Fruit fly (Drosophila melanogaster) whole organism, embryonic: ENCODE measurements around the gene IntS10.

Experiments used
- Asciz ChIP-seq: fragments of 200-800 bp; sonication (Bioruptor generic); optimal IDR thresholded peaks from 2 replicates; lab custom pipeline; 2017; ENCODE audit warnings: missing biosample characterization, mild to moderate bottlenecking, missing genetic modification characterization, missing genetic modification reagents
- BEAF-32 ChIP-seq: fragments of 200-800 bp; sonication (Bioruptor generic); optimal IDR thresholded peaks from 3 replicates; lab custom pipeline; 2017; ENCODE audit warnings: missing biosample characterization, missing genetic modification characterization, mild to moderate bottlenecking, moderate library complexity, missing genetic modification reagents
- CG11456 ChIP-seq: fragments of 200-800 bp; sonication (Bioruptor generic); IDR thresholded peaks from 3 replicates; pipeline ENCODE4 v1.3.6; 2022; ENCODE audit warnings: missing biosample characterization, missing genetic modification characterization
- CG12391 ChIP-seq: fragments of 200-800 bp; sonication (Bioruptor generic); optimal IDR thresholded peaks from 3 replicates; lab custom pipeline; 2018; ENCODE audit warnings: missing biosample characterization, mild to moderate bottlenecking, missing genetic modification characterization, moderate library complexity
- CG13296 ChIP-seq: fragments of 200-800 bp; sonication (Bioruptor generic); optimal IDR thresholded peaks from 3 replicates; lab custom pipeline; 2018; ENCODE audit warnings: missing biosample characterization, mild to moderate bottlenecking, missing genetic modification characterization
- CG14050 ChIP-seq: fragments of 200-800 bp; sonication (Bioruptor generic); IDR thresholded peaks from 3 replicates; pipeline ENCODE4 v1.3.6; 2022; ENCODE audit warnings: missing biosample characterization, missing genetic modification characterization
- CG15269 ChIP-seq: fragments of 200-800 bp; sonication (Bioruptor generic); optimal IDR thresholded peaks from 2 replicates; lab custom pipeline; 2018; ENCODE audit warnings: missing biosample characterization, mild to moderate bottlenecking, missing genetic modification characterization, moderate library complexity
- CG15479 ChIP-seq: fragments of 200-800 bp; sonication (Bioruptor generic); optimal IDR thresholded peaks from 3 replicates; lab custom pipeline; 2019; ENCODE audit warnings: missing biosample characterization, mild to moderate bottlenecking, missing genetic modification characterization, moderate library complexity
- CG1792 ChIP-seq: fragments of 200-800 bp; sonication (Bioruptor generic); optimal IDR thresholded peaks from 2 replicates; lab custom pipeline; 2016; ENCODE audit warnings: missing biosample characterization, missing genetic modification characterization
- CG1832 ChIP-seq: fragments of 200-800 bp; sonication (Bioruptor generic); optimal IDR thresholded peaks from 2 replicates; lab custom pipeline; 2017; ENCODE audit warnings: missing biosample characterization, mild to moderate bottlenecking, missing genetic modification characterization, inconsistent platforms
- CG2202 ChIP-seq: fragments of 200-800 bp; sonication (Bioruptor generic); optimal IDR thresholded peaks from 2 replicates; lab custom pipeline; 2018; ENCODE audit warnings: missing biosample characterization, mild to moderate bottlenecking, missing genetic modification characterization
- CG3281 ChIP-seq: fragments of 200-800 bp; sonication (Bioruptor generic); optimal IDR thresholded peaks from 3 replicates; lab custom pipeline; 2017; ENCODE audit warnings: missing biosample characterization, mild to moderate bottlenecking, missing genetic modification characterization
- CG3847 ChIP-seq: fragments of 200-800 bp; sonication (Bioruptor generic); IDR thresholded peaks from 2 replicates; pipeline ENCODE4 v1.3.6; 2022; ENCODE audit warnings: missing biosample characterization, missing genetic modification characterization
- CG4282 ChIP-seq: fragments of 200-800 bp; sonication (Bioruptor generic); optimal IDR thresholded peaks from 2 replicates; lab custom pipeline; 2016; ENCODE audit warnings: missing biosample characterization, missing genetic modification characterization
- CG5953 ChIP-seq: fragments of 200-800 bp; sonication (Bioruptor generic); IDR thresholded peaks from 2 replicates; pipeline ENCODE4 v1.3.6; 2022; ENCODE audit warnings: missing biosample characterization, missing genetic modification characterization
- CG7271 ChIP-seq: fragments of 200-800 bp; sonication (Bioruptor generic); optimal IDR thresholded peaks from 2 replicates; lab custom pipeline; 2018; ENCODE audit warnings: missing biosample characterization, mild to moderate bottlenecking, missing genetic modification characterization, moderate library complexity
- CG7745 ChIP-seq: fragments of 200-800 bp; sonication (Bioruptor generic); optimal IDR thresholded peaks from 2 replicates; lab custom pipeline; 2018; ENCODE audit warnings: missing biosample characterization, mild to moderate bottlenecking, missing genetic modification characterization, moderate library complexity
- CG7963 ChIP-seq: fragments of 200-800 bp; sonication (Bioruptor generic); IDR thresholded peaks from 3 replicates; pipeline ENCODE4 v1.3.6; 2022; ENCODE audit warnings: missing biosample characterization, missing genetic modification characterization; ENCODE audit not compliant: partially characterized antibody
- CG7987 ChIP-seq: fragments of 200-800 bp; sonication (Bioruptor generic); optimal IDR thresholded peaks from 2 replicates; lab custom pipeline; 2018; ENCODE audit warnings: missing biosample characterization, mild to moderate bottlenecking, missing genetic modification characterization, moderate library complexity
- CG9876 ChIP-seq: fragments of 200-800 bp; sonication (Bioruptor generic); optimal IDR thresholded peaks from 2 replicates; lab custom pipeline; 2016; ENCODE audit warnings: missing biosample characterization, missing genetic modification characterization
- Drgx ChIP-seq: fragments of 200-800 bp; sonication (Bioruptor generic); IDR thresholded peaks from 2 replicates; pipeline ENCODE4 v1.3.6; 2022; ENCODE audit warnings: missing biosample characterization, missing genetic modification characterization
- Eip74EF ChIP-seq, 2 experiments: fragments of 200-800 bp in 1 of 2; fragments of >200 bp in 1 of 2; sonication (Bioruptor generic) in 1 of 2; optimal IDR thresholded peaks; 2 replicates each; lab custom pipeline; 2017 to 2019; ENCODE audit warnings: missing biosample characterization in 2 of 2, missing genetic modification characterization in 2 of 2, mild to moderate bottlenecking in 1 of 2, moderate library complexity in 1 of 2
- Fer2 ChIP-seq: fragments of 200-800 bp; sonication (Bioruptor generic); optimal IDR thresholded peaks from 2 replicates; lab custom pipeline; 2018; ENCODE audit warnings: missing biosample characterization, mild to moderate bottlenecking, missing genetic modification characterization, moderate library complexity
- Hey ChIP-seq: fragments of 200-800 bp; sonication (Bioruptor generic); optimal IDR thresholded peaks from 3 replicates; lab custom pipeline; 2018; ENCODE audit warnings: missing biosample characterization, mild to moderate bottlenecking, missing genetic modification characterization
- Hr51 ChIP-seq, 2 experiments: fragments of 200-800 bp; sonication (Bioruptor generic); optimal IDR thresholded peaks; 2 replicates in 1 of 2; 3 replicates in 1 of 2; lab custom pipeline; 2016 to 2018; ENCODE audit warnings: missing biosample characterization in 2 of 2, missing genetic modification characterization in 2 of 2, mild to moderate bottlenecking in 1 of 2, moderate library complexity in 1 of 2
- Hr78 ChIP-seq, 2 experiments: fragments of 200-800 bp in 1 of 2; fragments of >200 bp in 1 of 2; sonication (Bioruptor generic) in 1 of 2; optimal IDR thresholded peaks; 2 replicates each; lab custom pipeline; 2017 to 2019; ENCODE audit warnings: missing biosample characterization in 2 of 2, missing genetic modification characterization in 2 of 2, mild to moderate bottlenecking in 1 of 2, moderate library complexity in 1 of 2
- Med ChIP-seq: fragments of 200-800 bp; sonication (Bioruptor generic); peaks from one replicate; lab custom pipeline; 2016; ENCODE audit warnings: missing biosample characterization, missing genetic modification characterization, mild to moderate bottlenecking, inconsistent platforms, moderate library complexity
- NK7.1 ChIP-seq: fragments of 200-800 bp; sonication (Bioruptor generic); optimal IDR thresholded peaks from 3 replicates; lab custom pipeline; 2016; ENCODE audit warnings: missing biosample characterization, missing genetic modification characterization
- Neu2 ChIP-seq: fragments of 200-800 bp; sonication (Bioruptor generic); optimal IDR thresholded peaks from 3 replicates; lab custom pipeline; 2016; ENCODE audit warnings: missing biosample characterization, missing genetic modification characterization, borderline replicate concordance
- Ptx1 ChIP-seq: fragments of 200-800 bp; sonication (Bioruptor generic); IDR thresholded peaks from 2 replicates; pipeline ENCODE4 v1.3.6; 2022; ENCODE audit warnings: missing biosample characterization, missing genetic modification characterization
- TFAM ChIP-seq: fragments of 200-800 bp; sonication (Bioruptor generic); optimal IDR thresholded peaks from 2 replicates; lab custom pipeline; 2017; ENCODE audit warnings: missing biosample characterization, missing genetic modification characterization, inconsistent platforms
- Tbp ChIP-seq: fragments of >200 bp; optimal IDR thresholded peaks from 2 replicates; lab custom pipeline; 2018; ENCODE audit warnings: missing biosample characterization, missing genetic modification characterization
- bab2 ChIP-seq: fragments of 200-800 bp; sonication (Bioruptor generic); optimal IDR thresholded peaks from 2 replicates; lab custom pipeline; 2016; ENCODE audit warnings: missing biosample characterization, missing genetic modification characterization
- emc ChIP-seq: fragments of 200-800 bp; sonication (Bioruptor generic); optimal IDR thresholded peaks from 2 replicates; lab custom pipeline; 2016; ENCODE audit warnings: missing biosample characterization, missing genetic modification characterization
- fu2 ChIP-seq: fragments of 200-800 bp; sonication (Bioruptor generic); optimal IDR thresholded peaks from 2 replicates; lab custom pipeline; 2016; ENCODE audit warnings: missing biosample characterization, missing genetic modification characterization
- gfzf ChIP-seq: fragments of 200-800 bp; sonication (Bioruptor generic); optimal IDR thresholded peaks from 2 replicates; lab custom pipeline; 2016; ENCODE audit warnings: missing biosample characterization, mild to moderate bottlenecking, missing genetic modification characterization, moderate library complexity
- hbn ChIP-seq: fragments of 200-800 bp; sonication (Bioruptor generic); IDR thresholded peaks from 2 replicates; pipeline ENCODE4 v1.3.6; 2022; ENCODE audit warnings: missing biosample characterization, missing genetic modification characterization; ENCODE audit not compliant: partially characterized antibody
- insv ChIP-seq, 2 experiments: fragments of 200-800 bp; sonication (Bioruptor generic); optimal IDR thresholded peaks; 3 replicates each; lab custom pipeline; 2016 to 2018; ENCODE audit warnings: missing biosample characterization in 2 of 2, missing genetic modification characterization in 2 of 2
- nerfin-2 ChIP-seq: fragments of 200-800 bp; sonication (Bioruptor generic); IDR thresholded peaks from 2 replicates; pipeline ENCODE4 v1.3.6; 2022; ENCODE audit warnings: missing biosample characterization, missing genetic modification characterization; ENCODE audit not compliant: partially characterized antibody
- nmo ChIP-seq: fragments of 200-800 bp; sonication (Bioruptor generic); optimal IDR thresholded peaks from 2 replicates; lab custom pipeline; 2018; ENCODE audit warnings: missing biosample characterization, mild to moderate bottlenecking, missing genetic modification characterization, moderate library complexity
- onecut ChIP-seq: fragments of 200-800 bp; sonication (Bioruptor generic); IDR thresholded peaks from 2 replicates; pipeline ENCODE4 v1.3.6; 2022; ENCODE audit warnings: missing biosample characterization, missing genetic modification characterization
- otp ChIP-seq: fragments of 200-800 bp; sonication (Bioruptor generic); IDR thresholded peaks from 3 replicates; pipeline ENCODE4, ENCODE4 v1.3.6; 2022; ENCODE audit warnings: missing biosample characterization, missing genetic modification characterization
- p53 ChIP-seq: fragments of 200-800 bp; sonication (Bioruptor generic); optimal IDR thresholded peaks from 2 replicates; lab custom pipeline; 2016; ENCODE audit warnings: missing biosample characterization, missing genetic modification characterization
- pho ChIP-seq: fragments of 200-800 bp; sonication (Bioruptor generic); optimal IDR thresholded peaks from 2 replicates; lab custom pipeline; 2016; ENCODE audit warnings: missing biosample characterization, missing genetic modification characterization
- pzg ChIP-seq: fragments of 200-800 bp; sonication (Bioruptor generic); optimal IDR thresholded peaks from 3 replicates; lab custom pipeline; 2018; ENCODE audit warnings: missing biosample characterization, mild to moderate bottlenecking, missing genetic modification characterization, moderate library complexity
- so ChIP-seq: fragments of 200-800 bp; sonication (Bioruptor generic); IDR thresholded peaks from 3 replicates; pipeline ENCODE4 v1.3.6; 2022; ENCODE audit warnings: missing biosample characterization, missing genetic modification characterization
- stc ChIP-seq: fragments of 200-800 bp; sonication (Bioruptor generic); IDR thresholded peaks from 2 replicates; pipeline ENCODE4 v1.3.6; 2022; ENCODE audit warnings: missing biosample characterization, missing genetic modification characterization
- unpg ChIP-seq: fragments of 200-800 bp; sonication (Bioruptor generic); optimal IDR thresholded peaks from 3 replicates; lab custom pipeline; 2018; ENCODE audit warnings: missing biosample characterization, mild to moderate bottlenecking, missing genetic modification characterization, moderate library complexity
- yki ChIP-seq: fragments of >200 bp; optimal IDR thresholded peaks from 3 replicates; lab custom pipeline; 2018

IntS10 gene

DNA sequence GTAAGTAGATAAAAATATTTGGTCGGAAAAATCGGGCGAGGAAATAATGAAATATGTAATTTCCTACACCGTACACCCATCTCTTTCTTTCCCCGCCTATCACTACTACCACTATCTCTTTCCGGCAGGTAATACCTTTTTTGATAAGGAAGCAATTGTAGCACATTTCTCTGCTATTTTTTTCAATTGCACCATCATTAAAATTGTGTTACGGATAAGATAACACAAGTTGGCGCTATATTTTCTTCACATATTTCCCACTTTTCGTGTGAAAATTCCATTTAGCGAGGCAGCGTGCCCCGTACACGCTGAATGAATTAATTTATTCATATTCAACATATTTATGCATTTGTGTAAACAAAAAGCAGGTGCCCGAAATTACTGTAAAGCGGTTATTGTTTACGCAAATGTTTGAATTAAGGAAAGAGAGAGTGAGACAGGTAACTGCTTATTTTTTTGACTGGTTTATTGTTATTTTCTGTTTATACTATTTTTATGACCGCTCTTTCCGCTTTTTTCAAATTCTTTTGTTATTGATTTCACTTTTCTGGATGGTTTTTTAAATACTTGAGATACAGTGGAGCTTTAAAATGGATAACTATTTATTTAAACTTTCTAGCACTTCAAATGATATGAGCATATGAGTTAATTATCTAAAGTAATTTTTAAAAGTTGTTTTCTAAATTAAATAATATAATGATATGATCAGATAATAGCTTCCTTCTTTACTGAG is 20.0 kb upstream of the IntS10 start (continued):
- TF ChIP-seq gfzf (no peak), bab2 (no peak), Med (GFP tag; lab: Kevin White, UChicago) (no peak), hbn (GFP tag; lab: Robert Waterston, UW) (no peak), Asciz (no peak), CG12391 (peak; percentile 75), NK7.1 (GFP tag; lab: Kevin White, UChicago) (no peak), otp (GFP tag; lab: Robert Waterston, UW) (no peak), CG2202 (tag; lab: Kevin White, UChicago) (no peak), BEAF-32 (GFP tag; lab: Kevin White, UChicago) (no peak), stc (GFP tag; lab: Robert Waterston, UW) (peak; percentile 64; the same call in 1 of the 2 replicates), CG4282 (GFP tag; lab: Kevin White, UChicago) (no peak), Tbp (GFP tag; lab: Kevin White, UChicago) (no peak), so (GFP tag; lab: Robert Waterston, UW) (0 out of 3 replicates have a peak, but pooled peaks have one; percentile 36), CG15479 (GFP tag; lab: Kevin White, UChicago) (peak; percentile 17), Neu2 (no peak), CG1792 (no peak), nmo (GFP tag; lab: Kevin White, UChicago) (peak; percentile 62), CG7745 (no peak), CG15269 (tag; lab: Kevin White, UChicago) (peak; percentile 61), p53 (GFP tag; lab: Kevin White, UChicago) (no peak), Eip74EF (GFP tag; optimal IDR thresholded peaks at IDR 0.05; lab: Kevin White, UChicago) (peak in 1 of 2 experiments; percentile 2), TFAM (GFP tag; lab: Kevin White, UChicago) (no peak), Hr78 (GFP tag; optimal IDR thresholded peaks at IDR 0.05; lab: Kevin White, UChicago) (no peak), Hr51 (GFP tag; optimal IDR thresholded peaks at IDR 0.05; lab: Kevin White, UChicago) (peak in 1 of 2 experiments; percentile 73), fu2 (GFP tag; lab: Kevin White, UChicago) (no peak), CG3847 (GFP tag; lab: Robert Waterston, UW) (0 out of 2 replicates have a peak, but pooled peaks have one; percentile 31), CG14050 (GFP tag; lab: Robert Waterston, UW) (no peak), CG3281 (GFP tag; lab: Kevin White, UChicago) (no peak), nerfin-2 (GFP tag; lab: Robert Waterston, UW) (no peak), pho (no peak), CG5953 (GFP tag; lab: Robert Waterston, UW) (0 out of 2 replicates have a peak, but pooled peaks have one; percentile 5), CG9876 (no peak), CG7963 (GFP tag; lab: Robert Waterston, UW) (no peak), CG13296 (GFP tag; lab: Kevin White, UChicago) (no peak), pzg (no peak), yki (lab: Kevin White, UChicago) (no peak), Fer2 (tag; lab: Kevin White, UChicago) (no peak), unpg (GFP tag; lab: Kevin White, UChicago) (peak; percentile 74), Hey (no peak), CG11456 (GFP tag; lab: Robert Waterston, UW) (no peak), emc (GFP tag; lab: Kevin White, UChicago) (no peak), Drgx (GFP tag; lab: Robert Waterston, UW) (no peak), CG7271 (tag; lab: Kevin White, UChicago) (no peak), CG1832 (GFP tag; lab: Kevin White, UChicago) (no peak), insv (GFP tag; optimal IDR thresholded peaks at IDR 0.05; lab: Kevin White, UChicago) (no peak), onecut (GFP tag; lab: Robert Waterston, UW) (no peak), Ptx1 (GFP tag; lab: Robert Waterston, UW) (peak; percentile 74), CG7987 (GFP tag; lab: Kevin White, UChicago) (no peak)
